Fruit fly (Drosophila melanogaster) whole organism, embryonic: ENCODE data around the gene yps.

ENCODE experiments used
- Antp ChIP-seq: fragments of 200-800 bp; sonication (Bioruptor generic); optimal IDR thresholded peaks from 3 replicates; lab custom pipeline; 2016; ENCODE audit warnings: missing biosample characterization, missing genetic modification characterization
- B-H1 ChIP-seq: fragments of 200-800 bp; sonication (Bioruptor generic); IDR thresholded peaks from 3 replicates; pipeline ENCODE4 v1.3.6; 2022; ENCODE audit warnings: missing biosample characterization, missing genetic modification characterization
- CG10209 ChIP-seq: fragments of 200-800 bp; sonication (Bioruptor generic); optimal IDR thresholded peaks from 3 replicates; lab custom pipeline; 2017; ENCODE audit warnings: missing biosample characterization, mild to moderate bottlenecking, missing genetic modification characterization, missing genetic modification reagents
- CG11398 ChIP-seq: fragments of 200-800 bp; sonication (Bioruptor generic); optimal IDR thresholded peaks from 2 replicates; lab custom pipeline; 2016; ENCODE audit warnings: missing biosample characterization, missing genetic modification characterization
- CG11560 ChIP-seq: fragments of 200-800 bp; sonication (Bioruptor generic); IDR thresholded peaks from 3 replicates; pipeline ENCODE4 v1.3.6; 2022; ENCODE audit warnings: missing biosample characterization, missing genetic modification characterization
- CG15011 ChIP-seq: fragments of 200-800 bp; sonication (Bioruptor generic); optimal IDR thresholded peaks from 3 replicates; lab custom pipeline; 2018; ENCODE audit warnings: missing biosample characterization, mild to moderate bottlenecking, missing genetic modification characterization
- CG2199 ChIP-seq: fragments of 200-800 bp; sonication (Bioruptor generic); IDR thresholded peaks from 3 replicates; pipeline ENCODE4 v1.3.6; 2022; ENCODE audit warnings: missing biosample characterization, missing genetic modification characterization
- CG3065 ChIP-seq: fragments of 200-800 bp; sonication (Bioruptor generic); optimal IDR thresholded peaks from 2 replicates; lab custom pipeline; 2016; ENCODE audit warnings: missing biosample characterization, missing genetic modification characterization
- CG31441 ChIP-seq: fragments of 200-800 bp; sonication (Bioruptor generic); IDR thresholded peaks from 2 replicates; pipeline ENCODE4 v1.3.6; 2022; ENCODE audit warnings: missing biosample characterization, missing genetic modification characterization
- CG32772 ChIP-seq: fragments of 200-800 bp; sonication (Bioruptor generic); IDR thresholded peaks from 2 replicates; pipeline ENCODE4 v1.3.6; 2022; ENCODE audit warnings: missing biosample characterization, missing genetic modification characterization
- CG33213 ChIP-seq: fragments of 200-800 bp; sonication (Bioruptor generic); optimal IDR thresholded peaks from 3 replicates; lab custom pipeline; 2016; ENCODE audit warnings: missing biosample characterization, missing genetic modification characterization
- CG33557 ChIP-seq: fragments of 200-800 bp; sonication (Bioruptor generic); optimal IDR thresholded peaks from 2 replicates; lab custom pipeline; 2019; ENCODE audit warnings: missing biosample characterization, mild to moderate bottlenecking, missing genetic modification characterization, moderate library complexity
- CG34224 ChIP-seq: fragments of 200-800 bp; sonication (Bioruptor generic); IDR thresholded peaks from 3 replicates; pipeline ENCODE4 v1.3.6; 2022; ENCODE audit warnings: missing biosample characterization, missing genetic modification characterization; ENCODE audit not compliant: partially characterized antibody
- CG4424 ChIP-seq: fragments of 200-800 bp; sonication (Bioruptor generic); optimal IDR thresholded peaks from 3 replicates; lab custom pipeline; 2016; ENCODE audit warnings: missing biosample characterization, missing genetic modification characterization
- CG5245 ChIP-seq: fragments of 200-800 bp; sonication (Bioruptor generic); optimal IDR thresholded peaks from 3 replicates; lab custom pipeline; 2016; ENCODE audit warnings: missing biosample characterization, missing genetic modification characterization
- CG6654 ChIP-seq: fragments of 200-800 bp; sonication (Bioruptor generic); optimal IDR thresholded peaks from 2 replicates; lab custom pipeline; 2017; ENCODE audit warnings: missing biosample characterization, mild to moderate bottlenecking, missing genetic modification characterization
- CG7928 ChIP-seq: fragments of 200-800 bp; sonication (Bioruptor generic); optimal IDR thresholded peaks from 2 replicates; lab custom pipeline; 2017; ENCODE audit warnings: missing biosample characterization, mild to moderate bottlenecking, missing genetic modification characterization
- CG8290 ChIP-seq, 3 experiments: fragments of 200-800 bp; sonication (Bioruptor generic); optimal IDR thresholded peaks; 2 replicates each; lab custom pipeline; 2016 to 2019; ENCODE audit warnings: missing biosample characterization in 3 of 3, missing genetic modification characterization in 3 of 3, mild to moderate bottlenecking in 2 of 3, moderate library complexity in 1 of 3
- HmgZ ChIP-seq: fragments of 200-800 bp; sonication (Bioruptor generic); optimal IDR thresholded peaks from 2 replicates; lab custom pipeline; 2018; ENCODE audit warnings: missing biosample characterization, mild to moderate bottlenecking, missing genetic modification characterization
- Hr3 ChIP-seq: fragments of 200-800 bp; sonication (Bioruptor generic); optimal IDR thresholded peaks from 3 replicates; lab custom pipeline; 2016; ENCODE audit warnings: missing biosample characterization, missing genetic modification characterization
- Mad ChIP-seq: fragments of 200-800 bp; sonication (Bioruptor generic); optimal IDR thresholded peaks from 2 replicates; lab custom pipeline; 2016; ENCODE audit warnings: missing biosample characterization, missing genetic modification characterization
- Meics ChIP-seq: fragments of 200-800 bp; sonication (Bioruptor generic); optimal IDR thresholded peaks from 2 replicates; lab custom pipeline; 2017; ENCODE audit warnings: missing biosample characterization, mild to moderate bottlenecking, missing genetic modification characterization
- Mrtf ChIP-seq: fragments of 200-800 bp; sonication (Bioruptor generic); IDR thresholded peaks from 3 replicates; pipeline ENCODE4 v1.3.6; 2022; ENCODE audit warnings: missing biosample characterization, missing genetic modification characterization
- NC2α ChIP-seq: fragments of 200-800 bp; sonication (Bioruptor generic); optimal IDR thresholded peaks from 2 replicates; lab custom pipeline; 2016; ENCODE audit warnings: missing biosample characterization, missing genetic modification characterization
- Ssrp ChIP-seq: fragments of 200-800 bp; sonication (Bioruptor generic); optimal IDR thresholded peaks from 2 replicates; lab custom pipeline; 2018; ENCODE audit warnings: missing biosample characterization, mild to moderate bottlenecking, missing genetic modification characterization, moderate library complexity
- ara ChIP-seq: fragments of 200-800 bp; sonication (Bioruptor generic); IDR thresholded peaks from 2 replicates; pipeline ENCODE4 v1.3.6; 2022; ENCODE audit warnings: missing biosample characterization, missing genetic modification characterization
- ase ChIP-seq: fragments of 200-800 bp; sonication (Bioruptor generic); IDR thresholded peaks from 3 replicates; pipeline ENCODE4 v1.3.6; 2022; ENCODE audit warnings: missing biosample characterization, missing genetic modification characterization
- bbx ChIP-seq: fragments of 200-800 bp; sonication (Bioruptor generic); IDR thresholded peaks from 2 replicates; pipeline ENCODE4 v1.3.6; 2022; ENCODE audit warnings: missing biosample characterization, missing genetic modification characterization; ENCODE audit not compliant: partially characterized antibody
- br ChIP-seq: fragments of >200 bp; optimal IDR thresholded peaks from 2 replicates; lab custom pipeline; 2017
- bsh ChIP-seq, 2 experiments: fragments of 200-800 bp; sonication (Bioruptor generic); optimal IDR thresholded peaks; 2 replicates each; lab custom pipeline; 2017 to 2018; ENCODE audit warnings: mild to moderate bottlenecking in 2 of 2, missing biosample characterization in 2 of 2, missing genetic modification characterization in 2 of 2, moderate library complexity in 1 of 2
- cato ChIP-seq: fragments of 200-800 bp; sonication (Bioruptor generic); optimal IDR thresholded peaks from 2 replicates; lab custom pipeline; 2016; ENCODE audit warnings: missing biosample characterization, missing genetic modification characterization, borderline replicate concordance
- chm ChIP-seq: fragments of 200-800 bp; sonication (Bioruptor generic); IDR thresholded peaks from 2 replicates; pipeline ENCODE4 v1.3.6; 2022; ENCODE audit warnings: missing biosample characterization, missing genetic modification characterization
- crc ChIP-seq: fragments of 200-800 bp; sonication (Bioruptor generic); optimal IDR thresholded peaks from 2 replicates; lab custom pipeline; 2016; ENCODE audit warnings: missing biosample characterization, missing genetic modification characterization
- dan ChIP-seq: fragments of 200-800 bp; sonication (Bioruptor generic); IDR thresholded peaks from 2 replicates; pipeline ENCODE4 v1.3.6; 2022; ENCODE audit warnings: missing biosample characterization, missing genetic modification characterization
- fd64A ChIP-seq: fragments of 200-800 bp; sonication (Bioruptor generic); optimal IDR thresholded peaks from 3 replicates; lab custom pipeline; 2018; ENCODE audit warnings: missing biosample characterization, mild to moderate bottlenecking, missing genetic modification characterization
- h ChIP-seq: fragments of >200 bp; optimal IDR thresholded peaks from 2 replicates; lab custom pipeline; 2017
- hbn ChIP-seq: fragments of 200-800 bp; sonication (Bioruptor generic); IDR thresholded peaks from 2 replicates; pipeline ENCODE4 v1.3.6; 2022; ENCODE audit warnings: missing biosample characterization, missing genetic modification characterization; ENCODE audit not compliant: partially characterized antibody
- hkb ChIP-seq, 2 experiments: fragments of 200-800 bp in 1 of 2; fragments of >200 bp in 1 of 2; sonication (Bioruptor generic) in 1 of 2; IDR thresholded peaks in 1 of 2; optimal IDR thresholded peaks in 1 of 2; 2 replicates each; pipeline versions ENCODE4 v1.3.6 to Lab custom; 2017 to 2022; ENCODE audit warnings: missing biosample characterization in 1 of 2, missing genetic modification characterization in 1 of 2
- klu ChIP-seq: fragments of 200-800 bp; sonication (Bioruptor generic); IDR thresholded peaks from 2 replicates; pipeline ENCODE4 v1.3.6; 2022; ENCODE audit warnings: missing biosample characterization, missing genetic modification characterization
- maf-S ChIP-seq: fragments of 200-800 bp; sonication (Bioruptor generic); optimal IDR thresholded peaks from 2 replicates; lab custom pipeline; 2016; ENCODE audit warnings: missing biosample characterization, missing genetic modification characterization
- nerfin-1 ChIP-seq: fragments of 200-800 bp; sonication (Bioruptor generic); optimal IDR thresholded peaks from 3 replicates; lab custom pipeline; 2019; ENCODE audit warnings: missing biosample characterization, mild to moderate bottlenecking, missing genetic modification characterization, moderate library complexity
- pfk ChIP-seq: fragments of 200-800 bp; sonication (Bioruptor generic); optimal IDR thresholded peaks from 2 replicates; lab custom pipeline; 2018; ENCODE audit warnings: missing biosample characterization, mild to moderate bottlenecking, missing genetic modification characterization, moderate library complexity
- pita ChIP-seq: fragments of 200-800 bp; sonication (Bioruptor generic); optimal IDR thresholded peaks from 2 replicates; lab custom pipeline; 2017; ENCODE audit warnings: missing biosample characterization, mild to moderate bottlenecking, missing genetic modification characterization
- pzg ChIP-seq: fragments of 200-800 bp; sonication (Bioruptor generic); optimal IDR thresholded peaks from 3 replicates; lab custom pipeline; 2018; ENCODE audit warnings: missing biosample characterization, mild to moderate bottlenecking, missing genetic modification characterization, moderate library complexity
- so ChIP-seq: fragments of 200-800 bp; sonication (Bioruptor generic); IDR thresholded peaks from 3 replicates; pipeline ENCODE4 v1.3.6; 2022; ENCODE audit warnings: missing biosample characterization, missing genetic modification characterization
- sr ChIP-seq: fragments of 200-800 bp; sonication (Bioruptor generic); IDR thresholded peaks from 3 replicates; pipeline ENCODE4 v1.3.6; 2022; ENCODE audit warnings: missing biosample characterization, missing genetic modification characterization
- ssp ChIP-seq: fragments of 200-800 bp; sonication (Bioruptor generic); IDR thresholded peaks from 2 replicates; pipeline ENCODE4 v1.3.6; 2022; ENCODE audit warnings: missing biosample characterization, missing genetic modification characterization
- trem ChIP-seq: fragments of 200-800 bp; optimal IDR thresholded peaks from 3 replicates; lab custom pipeline; 2019; ENCODE audit warnings: missing biosample characterization, mild to moderate bottlenecking, missing genetic modification characterization, moderate library complexity
- trh ChIP-seq: fragments of 200-800 bp; sonication (Bioruptor generic); optimal IDR thresholded peaks from 2 replicates; lab custom pipeline; 2016; ENCODE audit warnings: missing biosample characterization, missing genetic modification characterization
- vfl ChIP-seq: fragments of 200-800 bp; sonication (Bioruptor generic); optimal IDR thresholded peaks from 2 replicates; lab custom pipeline; 2016; ENCODE audit warnings: missing biosample characterization, missing genetic modification characterization
- yki ChIP-seq: fragments of >200 bp; optimal IDR thresholded peaks from 3 replicates; lab custom pipeline; 2018

yps gene

dm6 chr3L:12124975-12125374 lies at the start of gene yps (continued):
- TF ChIP-seq NC2α (GFP tag; lab: Kevin White, UChicago) (peak; percentile 87), CG10209 (GFP tag; lab: Kevin White, UChicago) (peak; percentile 94), Antp (GFP tag; lab: Kevin White, UChicago) (peak; percentile 86), hbn (GFP tag; lab: Robert Waterston, UW) (peak; percentile 67), br (lab: Kevin White, UChicago) (no peak), sr (GFP tag; lab: Robert Waterston, UW) (peak; percentile 96), chm (GFP tag; lab: Robert Waterston, UW) (peak; percentile 98), trh (GFP tag; lab: Kevin White, UChicago) (peak; percentile 93), ara (peak; percentile 86), vfl (peak; percentile 93), trem (tag; lab: Kevin White, UChicago) (peak; percentile 88), CG33213 (GFP tag; lab: Kevin White, UChicago) (peak; percentile 98), Meics (GFP tag; lab: Kevin White, UChicago) (peak; percentile 98), nerfin-1 (tag; lab: Kevin White, UChicago) (peak; percentile 89), CG31441 (GFP tag; lab: Robert Waterston, UW) (peak; percentile 89), dan (GFP tag; lab: Robert Waterston, UW) (no peak), CG6654 (GFP tag; lab: Kevin White, UChicago) (peak; percentile 74), hkb (optimal IDR thresholded peaks at IDR 0.05; lab: Kevin White, UChicago) (no peak), hkb (GFP tag; IDR thresholded peaks at IDR 0.05; lab: Robert Waterston, UW) (peak; percentile 94), bbx (GFP tag; lab: Robert Waterston, UW) (peak; percentile 88), pita (GFP tag; lab: Kevin White, UChicago) (no peak), B-H1 (GFP tag; lab: Robert Waterston, UW) (peak; percentile 74; the same call in 2 of the 3 replicates), HmgZ (tag; lab: Kevin White, UChicago) (peak; percentile 95), CG7928 (GFP tag; lab: Kevin White, UChicago) (peak; percentile 78), ase (GFP tag; lab: Robert Waterston, UW) (peak; percentile 88), CG2199 (GFP tag; lab: Robert Waterston, UW) (peak; percentile 59; the same call in 2 of the 3 replicates), yki (lab: Kevin White, UChicago) (no peak), ssp (GFP tag; lab: Robert Waterston, UW) (peak; percentile 75), CG15011 (peak; percentile 94), fd64A (peak; percentile 97), CG34224 (GFP tag; lab: Robert Waterston, UW) (peak; percentile 55; the same call in 2 of the 3 replicates), CG33557 (GFP tag; lab: Kevin White, UChicago) (peak; percentile 95), maf-S (peak; percentile 93), Hr3 (GFP tag; lab: Kevin White, UChicago) (peak; percentile 74), pzg (peak; percentile 95), CG11560 (tag; lab: Robert Waterston, UW) (peak; percentile 49; the same call in 1 of the 3 replicates), CG11398 (GFP tag; lab: Kevin White, UChicago) (peak; percentile 96), pfk (GFP tag; lab: Kevin White, UChicago) (peak; percentile 88), Mrtf (no peak; the same call in 1 of the 3 replicates), Mad (GFP tag; lab: Kevin White, UChicago) (peak; percentile 94), CG8290 (GFP tag; optimal IDR thresholded peaks at IDR 0.05; lab: Kevin White, UChicago) (peak; percentile 91), CG8290 (tag; optimal IDR thresholded peaks at IDR 0.05; lab: Kevin White, UChicago) (peak; percentile 88 to 99), CG3065 (GFP tag; lab: Kevin White, UChicago) (peak; percentile 85), so (GFP tag; lab: Robert Waterston, UW) (peak; percentile 90), h (lab: Kevin White, UChicago) (no peak), Ssrp (peak; percentile 69), CG4424 (peak; percentile 92), cato (peak; percentile 87), bsh (GFP tag; optimal IDR thresholded peaks at IDR 0.05; lab: Kevin White, UChicago) (peak; percentile 58 to 88), CG32772 (GFP tag; lab: Robert Waterston, UW) (peak; percentile 77), CG5245 (peak; percentile 84), crc (GFP tag; lab: Kevin White, UChicago) (peak; percentile 86), klu (GFP tag; lab: Robert Waterston, UW) (no peak; the same call in 1 of the 2 replicates)
